Fruit fly (Drosophila melanogaster): ENCODE data around the gene CG12883.

- no peak for TF ChIP-seq usp (GFP tag; optimal IDR thresholded peaks at IDR 0.05)
- TF ChIP-seq Dll (optimal IDR thresholded peaks at IDR 0.05), result no peak
- TF ChIP-seq CG8478 (optimal IDR thresholded peaks at IDR 0.05), result no peak
- TF ChIP-seq pan (optimal IDR thresholded peaks at IDR 0.05), result no peak
- TF ChIP-seq psq (optimal IDR thresholded peaks at IDR 0.05), result no peak
These were observed at the start of gene CG12883 for dm6 chr3R:27679019-27679418.

Measured in whole organism.